Fruit fly (Drosophila melanogaster) whole organism, pupa: ENCODE data around the gene CCT7.

ENCODE experiments used
- CG4496 ChIP-seq: fragments of 200-800 bp; sonication (Bioruptor generic); IDR thresholded peaks from 3 replicates; pipeline ENCODE4 v1.3.6; 2022; ENCODE audit warnings: missing biosample characterization, missing genetic modification characterization
- CG8159 ChIP-seq: fragments of 200-800 bp; sonication (Bioruptor generic); optimal IDR thresholded peaks from 3 replicates; lab custom pipeline; 2018; ENCODE audit warnings: missing biosample characterization, mild to moderate bottlenecking, missing genetic modification characterization, moderate library complexity
- CG8301 ChIP-seq: fragments of 200-800 bp; sonication (Bioruptor generic); optimal IDR thresholded peaks from 2 replicates; lab custom pipeline; 2018; ENCODE audit warnings: missing biosample characterization, mild to moderate bottlenecking, missing genetic modification characterization
- D1 ChIP-seq: fragments of 200-800 bp; sonication (Bioruptor generic); optimal IDR thresholded peaks from 2 replicates; lab custom pipeline; 2018; ENCODE audit warnings: missing biosample characterization, mild to moderate bottlenecking, missing genetic modification characterization, moderate library complexity
- fd96Ca ChIP-seq: fragments of 200-800 bp; sonication (Bioruptor generic); IDR thresholded peaks from 3 replicates; pipeline ENCODE4 v1.3.6; 2022; ENCODE audit warnings: missing biosample characterization, missing genetic modification characterization
- gl ChIP-seq: fragments of 200-800 bp; sonication (Bioruptor generic); optimal IDR thresholded peaks from 2 replicates; lab custom pipeline; 2018; ENCODE audit warnings: missing biosample characterization, mild to moderate bottlenecking, missing genetic modification characterization

DNA sequence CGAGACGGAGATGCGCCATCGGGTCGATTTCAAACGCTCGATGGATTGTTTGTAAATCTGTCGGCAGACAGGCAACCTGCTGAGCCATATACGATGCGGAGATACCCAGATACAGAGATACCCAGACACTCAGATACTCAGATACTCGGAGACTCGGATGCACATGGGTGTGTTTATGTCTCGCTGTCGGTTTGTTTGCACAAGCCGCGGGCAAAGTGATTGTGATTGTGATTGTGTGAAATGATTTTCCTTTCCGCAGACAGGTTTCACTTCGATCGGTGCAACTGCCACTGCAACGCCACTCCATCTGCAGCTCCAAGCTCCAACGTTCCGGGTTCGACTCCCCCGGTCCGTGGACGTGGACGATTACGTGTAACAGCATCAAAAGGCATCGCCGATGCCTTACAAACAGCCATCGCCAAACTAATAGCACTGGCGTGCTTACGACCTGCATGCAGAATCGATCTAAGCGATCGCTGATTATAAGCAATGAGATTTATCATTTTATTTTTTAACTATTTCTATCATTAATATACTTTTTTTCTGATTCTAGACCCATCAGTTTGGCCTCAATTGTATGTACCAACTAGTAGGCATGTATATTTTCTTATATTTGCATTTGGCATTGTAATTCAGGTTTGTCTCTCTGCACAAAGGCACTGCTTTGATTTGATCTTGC lies 12.5 kb upstream of the CCT7 start:
- TF ChIP-seq CG4496 (GFP tag; lab: Robert Waterston, UW) (peak; percentile 96), CG8301 (tag; lab: Kevin White, UChicago) (peak; percentile 82), D1 (tag; lab: Kevin White, UChicago) (no peak), CG8159 (tag; lab: Kevin White, UChicago) (peak; percentile 82), fd96Ca (GFP tag; lab: Robert Waterston, UW) (peak; percentile 94), gl (peak; percentile 41)
